Fruit fly (Drosophila melanogaster) whole organism, embryonic: Measurements from ENCODE around the gene CG11085.
A peak's percentile ranks its signal among the peaks of the same experiment; 100 is the strongest.

Source experiments
- Abd-B ChIP-seq: fragments of 200-800 bp; sonication (Bioruptor generic); optimal IDR thresholded peaks from 2 replicates; lab custom pipeline; 2018; ENCODE audit warnings: missing biosample characterization, mild to moderate bottlenecking, missing genetic modification characterization, moderate library complexity
- Blimp-1 ChIP-seq: fragments of 200-800 bp; sonication (Bioruptor generic); optimal IDR thresholded peaks from 3 replicates; lab custom pipeline; 2018; ENCODE audit warnings: missing biosample characterization, missing genetic modification characterization, mild to moderate bottlenecking, moderate library complexity, missing genetic modification reagents
- CG10267 ChIP-seq: fragments of 200-800 bp; sonication (Bioruptor generic); optimal IDR thresholded peaks from 2 replicates; lab custom pipeline; 2018; ENCODE audit warnings: missing biosample characterization, mild to moderate bottlenecking, missing genetic modification characterization, moderate library complexity
- CG10274 ChIP-seq: fragments of 200-800 bp; sonication (Bioruptor generic); optimal IDR thresholded peaks from 3 replicates; lab custom pipeline; 2017; ENCODE audit warnings: missing biosample characterization, mild to moderate bottlenecking, missing genetic modification characterization
- CG10431 ChIP-seq: fragments of 200-800 bp; sonication (Bioruptor generic); optimal IDR thresholded peaks from 3 replicates; lab custom pipeline; 2018; ENCODE audit warnings: missing biosample characterization, mild to moderate bottlenecking, missing genetic modification characterization
- CG11398 ChIP-seq: fragments of 200-800 bp; sonication (Bioruptor generic); optimal IDR thresholded peaks from 2 replicates; lab custom pipeline; 2016; ENCODE audit warnings: missing biosample characterization, missing genetic modification characterization
- CG11560 ChIP-seq: fragments of 200-800 bp; sonication (Bioruptor generic); IDR thresholded peaks from 3 replicates; pipeline ENCODE4 v1.3.6; 2022; ENCODE audit warnings: missing biosample characterization, missing genetic modification characterization
- CG12236 ChIP-seq: fragments of 200-800 bp; sonication (Bioruptor generic); optimal IDR thresholded peaks from 2 replicates; lab custom pipeline; 2016; ENCODE audit warnings: missing biosample characterization, missing genetic modification characterization
- CG12942 ChIP-seq: fragments of 200-800 bp; sonication (Bioruptor generic); optimal IDR thresholded peaks from 3 replicates; lab custom pipeline; 2016; ENCODE audit warnings: missing biosample characterization, missing genetic modification characterization
- CG13624 ChIP-seq: fragments of 200-800 bp; sonication (Bioruptor generic); optimal IDR thresholded peaks from 2 replicates; lab custom pipeline; 2016; ENCODE audit warnings: missing biosample characterization, missing genetic modification characterization
- CG1602 ChIP-seq: fragments of 200-800 bp; sonication (Bioruptor generic); optimal IDR thresholded peaks from 3 replicates; lab custom pipeline; 2016; ENCODE audit warnings: missing biosample characterization, missing genetic modification characterization
- CG16779 ChIP-seq: fragments of 200-800 bp; sonication (Bioruptor generic); IDR thresholded peaks from 2 replicates; pipeline ENCODE4 v1.3.6; 2022; ENCODE audit warnings: missing biosample characterization, missing genetic modification characterization
- CG2199 ChIP-seq: fragments of 200-800 bp; sonication (Bioruptor generic); IDR thresholded peaks from 3 replicates; pipeline ENCODE4 v1.3.6; 2022; ENCODE audit warnings: missing biosample characterization, missing genetic modification characterization
- CG4617 ChIP-seq: fragments of 200-800 bp; sonication (Bioruptor generic); optimal IDR thresholded peaks from 3 replicates; lab custom pipeline; 2016; ENCODE audit warnings: missing biosample characterization, missing genetic modification characterization, borderline replicate concordance
- CG6689 ChIP-seq: fragments of 200-800 bp; sonication (Bioruptor generic); IDR thresholded peaks from 2 replicates; pipeline ENCODE4 v1.3.6; 2022; ENCODE audit warnings: missing biosample characterization, missing genetic modification characterization
- CG7839 ChIP-seq: fragments of 200-800 bp; sonication (Bioruptor generic); optimal IDR thresholded peaks from 3 replicates; lab custom pipeline; 2018; ENCODE audit warnings: missing biosample characterization, mild to moderate bottlenecking, missing genetic modification characterization, moderate library complexity
- CG8388 ChIP-seq: fragments of 200-800 bp; sonication (Bioruptor generic); optimal IDR thresholded peaks from 2 replicates; lab custom pipeline; 2019; ENCODE audit warnings: missing biosample characterization, mild to moderate bottlenecking, missing genetic modification characterization, moderate library complexity
- CG8478 ChIP-seq: fragments of >200 bp; optimal IDR thresholded peaks from 2 replicates; lab custom pipeline; 2018
- CG8765 ChIP-seq: fragments of 200-800 bp; sonication (Bioruptor generic); IDR thresholded peaks from 2 replicates; pipeline ENCODE4 v1.3.6; 2022; ENCODE audit warnings: missing biosample characterization, missing genetic modification characterization
- CG8924 ChIP-seq: fragments of 200-800 bp; optimal IDR thresholded peaks from 3 replicates; lab custom pipeline; 2019; ENCODE audit warnings: missing biosample characterization, mild to moderate bottlenecking, missing genetic modification characterization, moderate library complexity
- Drgx ChIP-seq: fragments of 200-800 bp; sonication (Bioruptor generic); IDR thresholded peaks from 2 replicates; pipeline ENCODE4 v1.3.6; 2022; ENCODE audit warnings: missing biosample characterization, missing genetic modification characterization
- E2f1 ChIP-seq: fragments of 200-800 bp; sonication (Bioruptor generic); IDR thresholded peaks from 2 replicates; pipeline ENCODE4 v1.3.6; 2022; ENCODE audit warnings: missing biosample characterization, missing genetic modification characterization
- Hsf ChIP-seq: fragments of 200-800 bp; sonication (Bioruptor generic); optimal IDR thresholded peaks from 3 replicates; lab custom pipeline; 2016; ENCODE audit warnings: missing biosample characterization, missing genetic modification characterization
- NFAT ChIP-seq: fragments of 200-800 bp; sonication (Bioruptor generic); IDR thresholded peaks from 2 replicates; pipeline ENCODE4 v1.3.6; 2022; ENCODE audit warnings: missing biosample characterization, missing genetic modification characterization
- Nf-YB ChIP-seq: fragments of 200-800 bp; sonication (Bioruptor generic); optimal IDR thresholded peaks from 3 replicates; lab custom pipeline; 2019; ENCODE audit warnings: missing biosample characterization, mild to moderate bottlenecking, missing genetic modification characterization, moderate library complexity
- Xrp1 ChIP-seq: fragments of 200-800 bp; sonication (Bioruptor generic); IDR thresholded peaks from 2 replicates; pipeline ENCODE4 v1.3.6; 2022; ENCODE audit warnings: missing biosample characterization, missing genetic modification characterization
- amos ChIP-seq: fragments of 200-800 bp; sonication (Bioruptor generic); IDR thresholded peaks from 2 replicates; pipeline ENCODE4 v1.3.6; 2022; ENCODE audit warnings: missing biosample characterization, missing genetic modification characterization; ENCODE audit not compliant: partially characterized antibody
- ara ChIP-seq: fragments of 200-800 bp; sonication (Bioruptor generic); IDR thresholded peaks from 2 replicates; pipeline ENCODE4 v1.3.6; 2022; ENCODE audit warnings: missing biosample characterization, missing genetic modification characterization
- ato ChIP-seq: fragments of 200-800 bp; sonication (Bioruptor generic); IDR thresholded peaks from 2 replicates; pipeline ENCODE4 v1.3.6; 2022; ENCODE audit warnings: missing biosample characterization, missing genetic modification characterization; ENCODE audit not compliant: partially characterized antibody
- az2 ChIP-seq: fragments of 200-800 bp; sonication (Bioruptor generic); optimal IDR thresholded peaks from 3 replicates; lab custom pipeline; 2016; ENCODE audit warnings: missing biosample characterization, missing genetic modification characterization
- cato ChIP-seq: fragments of 200-800 bp; sonication (Bioruptor generic); optimal IDR thresholded peaks from 2 replicates; lab custom pipeline; 2016; ENCODE audit warnings: missing biosample characterization, missing genetic modification characterization, borderline replicate concordance
- croc ChIP-seq: fragments of 200-800 bp; sonication (Bioruptor generic); conservative IDR thresholded peaks from 3 replicates; pipeline ENCODE4 v1.3.6; 2022; ENCODE audit warnings: missing biosample characterization, missing genetic modification characterization
- danr ChIP-seq: fragments of 200-800 bp; sonication (Bioruptor generic); IDR thresholded peaks from 2 replicates; pipeline ENCODE4 v1.3.6; 2022; ENCODE audit warnings: missing biosample characterization, missing genetic modification characterization
- disco-r ChIP-seq: fragments of 200-800 bp; sonication (Bioruptor generic); optimal IDR thresholded peaks from 2 replicates; lab custom pipeline; 2016; ENCODE audit warnings: missing biosample characterization, missing genetic modification characterization
- dmrt11E ChIP-seq: fragments of 200-800 bp; sonication (Bioruptor generic); optimal IDR thresholded peaks from 3 replicates; lab custom pipeline; 2018; ENCODE audit warnings: missing biosample characterization, mild to moderate bottlenecking, missing genetic modification characterization, moderate library complexity
- dmrt99B ChIP-seq: fragments of 200-800 bp; sonication (Bioruptor generic); optimal IDR thresholded peaks from 2 replicates; lab custom pipeline; 2018; ENCODE audit warnings: missing biosample characterization, mild to moderate bottlenecking, missing genetic modification characterization, moderate library complexity
- dpn ChIP-seq, 2 experiments: fragments of 200-800 bp; sonication (Bioruptor generic); optimal IDR thresholded peaks; 3 replicates each; lab custom pipeline; 2016; ENCODE audit warnings: missing biosample characterization in 2 of 2, missing genetic modification characterization in 2 of 2
- dysf ChIP-seq: fragments of 200-800 bp; sonication (Bioruptor generic); IDR thresholded peaks from 3 replicates; pipeline ENCODE4 v1.3.6; 2022; ENCODE audit warnings: missing biosample characterization, missing genetic modification characterization
- ems ChIP-seq: fragments of 200-800 bp; sonication (Bioruptor generic); optimal IDR thresholded peaks from 3 replicates; lab custom pipeline; 2016; ENCODE audit warnings: missing biosample characterization, missing genetic modification characterization
- gro ChIP-seq: fragments of 200-800 bp; sonication (Bioruptor generic); optimal IDR thresholded peaks from 2 replicates; lab custom pipeline; 2016; ENCODE audit warnings: missing biosample characterization, missing genetic modification characterization
- kah ChIP-seq: fragments of 200-800 bp; sonication (Bioruptor generic); optimal IDR thresholded peaks from 2 replicates; lab custom pipeline; 2018; ENCODE audit warnings: missing biosample characterization, mild to moderate bottlenecking, missing genetic modification characterization
- nerfin-1 ChIP-seq: fragments of 200-800 bp; sonication (Bioruptor generic); optimal IDR thresholded peaks from 3 replicates; lab custom pipeline; 2019; ENCODE audit warnings: missing biosample characterization, mild to moderate bottlenecking, missing genetic modification characterization, moderate library complexity
- nmo ChIP-seq: fragments of 200-800 bp; sonication (Bioruptor generic); optimal IDR thresholded peaks from 2 replicates; lab custom pipeline; 2018; ENCODE audit warnings: missing biosample characterization, mild to moderate bottlenecking, missing genetic modification characterization, moderate library complexity
- oc ChIP-seq: fragments of 200-800 bp; sonication (Bioruptor generic); optimal IDR thresholded peaks from 2 replicates; lab custom pipeline; 2018; ENCODE audit warnings: missing biosample characterization, mild to moderate bottlenecking, missing genetic modification characterization, moderate library complexity
- odd ChIP-seq: fragments of 200-800 bp; sonication (Bioruptor generic); optimal IDR thresholded peaks from 2 replicates; lab custom pipeline; 2017; ENCODE audit warnings: missing biosample characterization, mild to moderate bottlenecking, missing genetic modification characterization
- pho ChIP-seq: fragments of 200-800 bp; sonication (Bioruptor generic); optimal IDR thresholded peaks from 2 replicates; lab custom pipeline; 2016; ENCODE audit warnings: missing biosample characterization, missing genetic modification characterization
- row ChIP-seq: fragments of 200-800 bp; sonication (Bioruptor generic); IDR thresholded peaks from 3 replicates; pipeline ENCODE4 v1.3.6; 2022; ENCODE audit warnings: missing biosample characterization, missing genetic modification characterization
- scrt ChIP-seq: fragments of 200-800 bp; sonication (Bioruptor generic); optimal IDR thresholded peaks from 2 replicates; lab custom pipeline; 2018; ENCODE audit warnings: missing biosample characterization, mild to moderate bottlenecking, missing genetic modification characterization, moderate library complexity
- ssp ChIP-seq: fragments of 200-800 bp; sonication (Bioruptor generic); IDR thresholded peaks from 2 replicates; pipeline ENCODE4 v1.3.6; 2022; ENCODE audit warnings: missing biosample characterization, missing genetic modification characterization
- zfh1 ChIP-seq: fragments of 200-800 bp; sonication (Bioruptor generic); IDR thresholded peaks from 3 replicates; pipeline ENCODE4 v1.3.6; 2022; ENCODE audit warnings: missing biosample characterization, missing genetic modification characterization

Gene CG11085

dm6 chrX:12575827-12576408 lies 40.2 kb upstream of the CG11085 start (continued):
- peak; percentile 93 for TF ChIP-seq dmrt11E (tag; lab: Kevin White, UChicago)
- TF ChIP-seq dpn (GFP tag; optimal IDR thresholded peaks at IDR 0.05; lab: Kevin White, UChicago) = peak; percentile 18 to 61
- TF ChIP-seq ara (GFP tag; lab: Robert Waterston, UW) = peak; percentile 32; the same call in 1 of the 2 replicates
- TF ChIP-seq Blimp-1 (GFP tag; lab: Kevin White, UChicago) = peak; percentile 81
- TF ChIP-seq Drgx (GFP tag; lab: Robert Waterston, UW) = peak; percentile 86
- TF ChIP-seq odd (GFP tag; lab: Kevin White, UChicago) = peak; percentile 49
- peak; percentile 20 for TF ChIP-seq CG10431 (GFP tag; lab: Kevin White, UChicago)
- peak; percentile 69 for TF ChIP-seq CG8924 (tag; lab: Kevin White, UChicago)
- peak; percentile 80 for TF ChIP-seq CG8478 (lab: Kevin White, UChicago)
- TF ChIP-seq CG16779 (GFP tag; lab: Robert Waterston, UW) = no peak
- peak; percentile 17 for TF ChIP-seq disco-r (GFP tag; lab: Kevin White, UChicago)
- TF ChIP-seq CG11560 (tag; lab: Robert Waterston, UW) = no peak
- no peak for TF ChIP-seq scrt
- TF ChIP-seq CG8388 (GFP tag; lab: Kevin White, UChicago) = peak; percentile 76
- peak; percentile 44; the same call in 1 of the 2 replicates for TF ChIP-seq E2f1 (GFP tag; lab: Robert Waterston, UW)
- TF ChIP-seq ato (GFP tag; lab: Robert Waterston, UW) = no peak
- TF ChIP-seq NFAT = no peak
- TF ChIP-seq CG11398 (GFP tag; lab: Kevin White, UChicago) = no peak
- TF ChIP-seq CG12236 = peak; percentile 57
- TF ChIP-seq oc = peak; percentile 25
- TF ChIP-seq CG13624 (GFP tag; lab: Kevin White, UChicago) = peak; percentile 0
- TF ChIP-seq ssp (GFP tag; lab: Robert Waterston, UW) = 0 out of 2 replicates have a peak, but pooled peaks have one; percentile 19
- TF ChIP-seq Abd-B (GFP tag; lab: Kevin White, UChicago) = peak; percentile 43
- TF ChIP-seq az2 (GFP tag; lab: Kevin White, UChicago) = peak; percentile 80
- peak; percentile 68 for TF ChIP-seq dmrt99B (tag; lab: Kevin White, UChicago)
- peak; percentile 60 for TF ChIP-seq row (GFP tag; lab: Robert Waterston, UW)
- TF ChIP-seq kah = peak; percentile 40
- TF ChIP-seq amos (GFP tag; lab: Robert Waterston, UW) = no peak
- peak; percentile 34 for TF ChIP-seq cato (GFP tag; lab: Kevin White, UChicago)
- peak; percentile 40 for TF ChIP-seq CG12942 (GFP tag; lab: Kevin White, UChicago)
- no peak for TF ChIP-seq gro (GFP tag; lab: Kevin White, UChicago)
- peak; percentile 85 for TF ChIP-seq Xrp1 (GFP tag; lab: Robert Waterston, UW)
- peak; percentile 88 for TF ChIP-seq nmo (GFP tag; lab: Kevin White, UChicago)
- TF ChIP-seq dysf (GFP tag; lab: Robert Waterston, UW) = peak; percentile 26; the same call in 1 of the 3 replicates
- TF ChIP-seq CG6689 (GFP tag; lab: Robert Waterston, UW) = peak; percentile 74
- TF ChIP-seq danr (GFP tag; lab: Robert Waterston, UW) = 0 out of 2 replicates have a peak, but pooled peaks have one; percentile 35
- TF ChIP-seq CG8765 (GFP tag; lab: Robert Waterston, UW) = peak; percentile 32; the same call in 1 of the 2 replicates
- TF ChIP-seq CG10274 (GFP tag; lab: Kevin White, UChicago) = peak; percentile 18
- TF ChIP-seq croc (GFP tag; lab: Robert Waterston, UW) = peak; percentile 62
- peak; percentile 46 for TF ChIP-seq ems (GFP tag; lab: Kevin White, UChicago)
- peak; percentile 75 for TF ChIP-seq CG7839 (tag; lab: Kevin White, UChicago)
- TF ChIP-seq Hsf (GFP tag; lab: Kevin White, UChicago) = peak; percentile 57
- peak; percentile 14 for TF ChIP-seq CG4617 (GFP tag; lab: Kevin White, UChicago)
- TF ChIP-seq CG1602 (GFP tag; lab: Kevin White, UChicago) = peak; percentile 73
- no peak for TF ChIP-seq pho (GFP tag; lab: Kevin White, UChicago)
- TF ChIP-seq nerfin-1 (tag; lab: Kevin White, UChicago) = peak; percentile 67
- peak; percentile 68 for TF ChIP-seq CG10267 (tag; lab: Kevin White, UChicago)
- TF ChIP-seq CG2199 (GFP tag; lab: Robert Waterston, UW) = 0 out of 3 replicates have a peak, but pooled peaks have one; percentile 52
- TF ChIP-seq zfh1 (GFP tag; lab: Robert Waterston, UW) = peak; percentile 68; the same call in 2 of the 3 replicates
- TF ChIP-seq Nf-YB = peak; percentile 55
